Fruit fly (Drosophila melanogaster): ENCODE data around the gene Uxs.

Uxs gene

dm6 chr3L:8177795-8178564, 2.7 kb upstream of the Uxs start, which contains the start of gene Nmt (continued):
- TF ChIP-seq lola (GFP tag; optimal IDR thresholded peaks at IDR 0.05) (peak in 1 of 3 experiments; percentile 5), bowl (GFP tag; IDR thresholded peaks at IDR 0.05) (no peak), tin (GFP tag; optimal IDR thresholded peaks at IDR 0.05) (no peak), CG15696 (tag; optimal IDR thresholded peaks at IDR 0.05) (no peak), Kr (GFP tag; optimal IDR thresholded peaks at IDR 0.05) (no peak), her (GFP tag; optimal IDR thresholded peaks at IDR 0.05) (no peak), Bgb (GFP tag; IDR thresholded peaks at IDR 0.05; ENCODE audit: partially characterized antibody) (peak; percentile 80), bbx (GFP tag; IDR thresholded peaks at IDR 0.05; ENCODE audit: partially characterized antibody) (peak; percentile 82), Lhr (GFP tag; optimal IDR thresholded peaks at IDR 0.05) (no peak), CG17612 (GFP tag; IDR thresholded peaks at IDR 0.05) (no peak), hkb (optimal IDR thresholded peaks at IDR 0.05) (no peak), hkb (GFP tag; IDR thresholded peaks at IDR 0.05) (0 out of 2 replicates have a peak, but pooled peaks have one; percentile 26), NC2β (GFP tag; optimal IDR thresholded peaks at IDR 0.05) (no peak), CG3065 (GFP tag; optimal IDR thresholded peaks at IDR 0.05) (no peak), CG9727 (GFP tag; optimal IDR thresholded peaks at IDR 0.05) (peak; percentile 12), pros (GFP tag; optimal IDR thresholded peaks at IDR 0.05) (no peak), CG12659 (GFP tag; optimal IDR thresholded peaks at IDR 0.05) (peak; percentile 6), kay (GFP tag; optimal IDR thresholded peaks at IDR 0.05) (no peak), CG8944 (GFP tag; optimal IDR thresholded peaks at IDR 0.05) (no peak), CG4820 (GFP tag; optimal IDR thresholded peaks at IDR 0.05) (no peak), CG7745 (tag; optimal IDR thresholded peaks at IDR 0.05) (no peak), CG43689 (GFP tag; IDR thresholded peaks at IDR 0.05) (0 out of 2 replicates have a peak, but pooled peaks have one; percentile 36), CG6683 (GFP tag; optimal IDR thresholded peaks at IDR 0.05) (no peak), phol (tag; optimal IDR thresholded peaks at IDR 0.05) (peak; percentile 10), CG4328 (GFP tag; optimal IDR thresholded peaks at IDR 0.05) (no peak), dan (GFP tag; IDR thresholded peaks at IDR 0.05) (no peak), Aef1 (GFP tag; IDR thresholded peaks at IDR 0.05) (peak; percentile 55), fru (optimal IDR thresholded peaks at IDR 0.05) (no peak), CG6689 (GFP tag; IDR thresholded peaks at IDR 0.05) (no peak), mld (GFP tag; IDR thresholded peaks at IDR 0.05; ENCODE audit: partially characterized antibody) (peak; percentile 62; the same call in 1 of the 3 replicates), en (GFP tag; optimal IDR thresholded peaks at IDR 0.05) (no peak), Drgx (GFP tag; IDR thresholded peaks at IDR 0.05) (no peak), hb (GFP tag; IDR thresholded peaks at IDR 0.05; ENCODE audit: partially characterized antibody) (0 out of 3 replicates have a peak, but pooled peaks have one; percentile 24), E2f2 (GFP tag; IDR thresholded peaks at IDR 0.05) (peak; percentile 86), tup (GFP tag; optimal IDR thresholded peaks at IDR 0.05) (no peak), Scr (GFP tag; IDR thresholded peaks at IDR 0.05; ENCODE audit: partially characterized antibody) (peak; percentile 75), Ets97D (GFP tag; optimal IDR thresholded peaks at IDR 0.05) (peak; percentile 32), sens-2 (GFP tag; IDR thresholded peaks at IDR 0.05) (0 out of 2 replicates have a peak, but pooled peaks have one; percentile 20), sisA (GFP tag; IDR thresholded peaks at IDR 0.05) (peak; percentile 43), D19A (tag; optimal IDR thresholded peaks at IDR 0.05) (no peak), ro (GFP tag; IDR thresholded peaks at IDR 0.05) (no peak), CG12104 (GFP tag; optimal IDR thresholded peaks at IDR 0.05) (no peak), CG10979 (tag; optimal IDR thresholded peaks at IDR 0.05) (no peak), CG10654 (GFP tag; optimal IDR thresholded peaks at IDR 0.05) (no peak), ash1 (GFP tag; optimal IDR thresholded peaks at IDR 0.05) (no peak), row (GFP tag; IDR thresholded peaks at IDR 0.05) (peak; percentile 71), dpn (GFP tag; optimal IDR thresholded peaks at IDR 0.05) (peak in 1 of 2 experiments; percentile 26), CG14050 (GFP tag; IDR thresholded peaks at IDR 0.05) (no peak), disco-r (GFP tag; optimal IDR thresholded peaks at IDR 0.05) (no peak), CG18262 (tag; optimal IDR thresholded peaks at IDR 0.05) (no peak)

All from whole organism, embryonic.